Fruit fly (Drosophila melanogaster) whole organism, wandering third instar larva: ENCODE data around the gene wapl.
A peak's percentile ranks its signal among the peaks of the same experiment; 100 is the strongest.

ENCODE experiments used
- Abd-B ChIP-seq: fragments of >200 bp; optimal IDR thresholded peaks from 2 replicates; lab custom pipeline; 2017; ENCODE audit warnings: missing biosample characterization, missing genetic modification characterization
- CG32264 ChIP-seq: fragments of 200-800 bp; sonication (Bioruptor generic); optimal IDR thresholded peaks from 2 replicates; lab custom pipeline; 2016; ENCODE audit warnings: missing biosample characterization, missing genetic modification characterization
- CG9705 ChIP-seq: fragments of 200-800 bp; sonication (Bioruptor generic); optimal IDR thresholded peaks from 2 replicates; lab custom pipeline; 2018; ENCODE audit warnings: missing biosample characterization, mild to moderate bottlenecking, missing genetic modification characterization
- CrebA ChIP-seq: fragments of 200-800 bp; sonication (Bioruptor generic); optimal IDR thresholded peaks from 2 replicates; lab custom pipeline; 2016; ENCODE audit warnings: missing biosample characterization, mild to moderate bottlenecking, missing genetic modification characterization, borderline replicate concordance
- Dfd ChIP-seq: fragments of >200 bp; optimal IDR thresholded peaks from 2 replicates; lab custom pipeline; 2017; ENCODE audit warnings: missing biosample characterization, missing genetic modification characterization
- Dif ChIP-seq: fragments of 200-275, 200-300 bp; sonication (Bioruptor generic); optimal IDR thresholded peaks from 2 replicates; lab custom pipeline; 2018; ENCODE audit warnings: missing biosample characterization, missing genetic modification characterization; ENCODE audit not compliant: partially characterized antibody
- GATAd ChIP-seq: sonication (Bioruptor generic); optimal IDR thresholded peaks from 2 replicates; lab custom pipeline; 2016; ENCODE audit warnings: missing biosample characterization, missing genetic modification characterization
- HLH106 ChIP-seq: fragments of 200-800 bp; optimal IDR thresholded peaks from 3 replicates; lab custom pipeline; 2019; ENCODE audit warnings: missing biosample characterization, mild to moderate bottlenecking, missing genetic modification characterization, moderate library complexity
- Hnf4 ChIP-seq: fragments of 200-800 bp; sonication (Bioruptor generic); optimal IDR thresholded peaks from 2 replicates; lab custom pipeline; 2016; ENCODE audit warnings: missing biosample characterization, mild to moderate bottlenecking, missing genetic modification characterization
- Hr78 ChIP-seq: fragments of >200 bp; optimal IDR thresholded peaks from 2 replicates; lab custom pipeline; 2017; ENCODE audit warnings: missing biosample characterization, missing genetic modification characterization
- Hr83 ChIP-seq: fragments of 200-300 bp; sonication (Bioruptor generic); optimal IDR thresholded peaks from 2 replicates; lab custom pipeline; 2016; ENCODE audit warnings: missing biosample characterization, mild to moderate bottlenecking, missing genetic modification characterization, moderate library complexity; ENCODE audit not compliant: poor library complexity, severe bottlenecking
- Jra ChIP-seq: sonication (Bioruptor generic); optimal IDR thresholded peaks from 2 replicates; lab custom pipeline; 2016; ENCODE audit warnings: missing biosample characterization, missing genetic modification characterization
- Mio ChIP-seq: sonication (Bioruptor generic); optimal IDR thresholded peaks from 2 replicates; lab custom pipeline; 2016; ENCODE audit warnings: missing biosample characterization, missing genetic modification characterization
- Myc ChIP-seq: fragments of >200 bp; optimal IDR thresholded peaks from 2 replicates; lab custom pipeline; 2017
- N ChIP-seq: fragments of >200 bp; optimal IDR thresholded peaks from 2 replicates; lab custom pipeline; 2018; ENCODE audit warnings: missing biosample characterization, missing external identifiers, missing genetic modification characterization
- OdsH ChIP-seq: fragments of 200-800 bp; sonication (Bioruptor generic); optimal IDR thresholded peaks from 2 replicates; lab custom pipeline; 2016; ENCODE audit warnings: missing biosample characterization, mild to moderate bottlenecking, missing genetic modification characterization
- Rel ChIP-seq, 2 experiments: fragments of 200-800 bp; sonication (Bioruptor generic) in 1 of 2; optimal IDR thresholded peaks; 2 replicates in 1 of 2; 3 replicates in 1 of 2; lab custom pipeline; 2016 to 2019; ENCODE audit warnings: mild to moderate bottlenecking in 2 of 2, missing biosample characterization in 2 of 2, missing genetic modification characterization in 2 of 2, moderate library complexity in 1 of 2
- Sp1 ChIP-seq: fragments of 200-800 bp; sonication (Bioruptor generic); optimal IDR thresholded peaks from 3 replicates; lab custom pipeline; 2019; ENCODE audit warnings: missing biosample characterization, mild to moderate bottlenecking, missing genetic modification characterization, moderate library complexity
- Vsx2 ChIP-seq: fragments of 200-300, 225-300 bp; sonication (Bioruptor generic); optimal IDR thresholded peaks from 2 replicates; lab custom pipeline; 2018; ENCODE audit warnings: missing biosample characterization, missing genetic modification characterization; ENCODE audit not compliant: partially characterized antibody
- br ChIP-seq: fragments of 200-800 bp; sonication (Bioruptor generic); optimal IDR thresholded peaks from 2 replicates; lab custom pipeline; 2016; ENCODE audit warnings: missing biosample characterization, missing genetic modification characterization
- brk ChIP-seq: fragments of 200-800 bp; sonication (Bioruptor generic); optimal IDR thresholded peaks from 2 replicates; lab custom pipeline; 2016; ENCODE audit warnings: missing biosample characterization, mild to moderate bottlenecking, missing genetic modification characterization
- dl ChIP-seq, 2 experiments: fragments of 175-275, 200-275 bp in 1 of 2; fragments of 200-275 bp in 1 of 2; sonication (Bioruptor generic); optimal IDR thresholded peaks; lab custom pipeline; 2018; ENCODE audit warnings: mild to moderate bottlenecking in 2 of 2, missing biosample characterization in 2 of 2, missing genetic modification characterization in 2 of 2, moderate library complexity in 2 of 2; ENCODE audit not compliant: partially characterized antibody in 2 of 2, insufficient read depth in 1 of 2
- dmrt93B ChIP-seq: fragments of 200-800 bp; sonication (Bioruptor generic); optimal IDR thresholded peaks from 2 replicates; lab custom pipeline; 2018; ENCODE audit warnings: missing biosample characterization, mild to moderate bottlenecking, missing genetic modification characterization
- dsf ChIP-seq: sonication (Bioruptor generic); optimal IDR thresholded peaks from 2 replicates; lab custom pipeline; 2016; ENCODE audit warnings: missing biosample characterization, missing genetic modification characterization, borderline replicate concordance
- ey ChIP-seq: fragments of 200-800 bp; sonication (Bioruptor generic); optimal IDR thresholded peaks from 2 replicates; lab custom pipeline; 2016; ENCODE audit warnings: missing biosample characterization, missing genetic modification characterization
- foxo ChIP-seq, 2 experiments: fragments of 200-800 bp; sonication (Bioruptor generic); optimal IDR thresholded peaks; 2 replicates in 1 of 2; 3 replicates in 1 of 2; lab custom pipeline; 2016 to 2017; ENCODE audit warnings: missing biosample characterization in 2 of 2, missing genetic modification characterization in 2 of 2
- fru ChIP-seq: fragments of 200-800 bp; sonication (Bioruptor generic); optimal IDR thresholded peaks from 3 replicates; lab custom pipeline; 2016; ENCODE audit warnings: missing biosample characterization, mild to moderate bottlenecking, missing genetic modification characterization
- h ChIP-seq: fragments of 200-800 bp; sonication (Bioruptor generic); optimal IDR thresholded peaks from 3 replicates; lab custom pipeline; 2016; ENCODE audit warnings: missing biosample characterization, mild to moderate bottlenecking, missing genetic modification characterization
- jim ChIP-seq: fragments of 175-275, 200-325 bp; sonication (Bioruptor generic); optimal IDR thresholded peaks from 2 replicates; lab custom pipeline; 2016; ENCODE audit warnings: missing biosample characterization, mild to moderate bottlenecking, missing genetic modification characterization
- lola ChIP-seq: fragments of >200 bp; optimal IDR thresholded peaks from 2 replicates; lab custom pipeline; 2017; ENCODE audit warnings: missing biosample characterization, missing genetic modification characterization
- psq ChIP-seq: fragments of 200-800 bp; sonication (Bioruptor generic); optimal IDR thresholded peaks from 3 replicates; lab custom pipeline; 2017; ENCODE audit warnings: missing biosample characterization, mild to moderate bottlenecking, missing genetic modification characterization, moderate library complexity
- rgr ChIP-seq: fragments of 200-800 bp; sonication (Bioruptor generic); optimal IDR thresholded peaks from 3 replicates; lab custom pipeline; 2016; ENCODE audit warnings: missing biosample characterization, mild to moderate bottlenecking, missing genetic modification characterization
- sv ChIP-seq: fragments of 200-800 bp; sonication (Bioruptor generic); optimal IDR thresholded peaks from 3 replicates; lab custom pipeline; 2016; ENCODE audit warnings: missing biosample characterization, missing genetic modification characterization
- tai ChIP-seq: sonication (Bioruptor generic); optimal IDR thresholded peaks from 2 replicates; lab custom pipeline; 2016; ENCODE audit warnings: missing biosample characterization, missing genetic modification characterization
- woc ChIP-seq: sonication (Bioruptor generic); optimal IDR thresholded peaks from 2 replicates; lab custom pipeline; 2016; ENCODE audit warnings: missing biosample characterization, mild to moderate bottlenecking, missing genetic modification characterization

The wapl gene

dm6 chrX:2147475-2147874 lies 11.3 kb downstream of the wapl start:
- TF ChIP-seq ey (GFP tag; lab: Kevin White, UChicago) (no peak), Dif (no peak), tai (no peak), foxo (GFP tag; optimal IDR thresholded peaks at IDR 0.05; lab: Kevin White, UChicago) (no peak), CG9705 (no peak), Vsx2 (GFP tag; lab: Kevin White, UChicago) (no peak), Hnf4 (GFP tag; lab: Kevin White, UChicago) (no peak), dmrt93B (GFP tag; lab: Kevin White, UChicago) (no peak), Dfd (no peak), sv (GFP tag; lab: Kevin White, UChicago) (no peak)

dm6 chrX:2146574-2146973 lies 12.2 kb downstream of the wapl start:
- TF ChIP-seq Dif, result no peak
- no peak for TF ChIP-seq N
- no peak for TF ChIP-seq CG32264
- no peak for TF ChIP-seq jim (GFP tag; lab: Kevin White, UChicago)
- TF ChIP-seq dsf (GFP tag; lab: Kevin White, UChicago), result no peak

- no peak for TF ChIP-seq Abd-B (GFP tag; lab: Kevin White, UChicago)
- no peak for TF ChIP-seq N
- no peak for TF ChIP-seq Hr83 (GFP tag; lab: Kevin White, UChicago)
- no peak for TF ChIP-seq dl (GFP tag; optimal IDR thresholded peaks at IDR 0.05; lab: Kevin White, UChicago; ENCODE audit: insufficient read depth in 1 of 2, partially characterized antibody in 2 of 2)
- peak; percentile 18 for TF ChIP-seq CG32264
- no peak for TF ChIP-seq dsf (GFP tag; lab: Kevin White, UChicago)
- no peak for TF ChIP-seq Dif
- TF ChIP-seq h (GFP tag; lab: Kevin White, UChicago), result peak; percentile 71
- no peak for TF ChIP-seq CrebA
- peak; percentile 71 for TF ChIP-seq HLH106 (tag; lab: Kevin White, UChicago)
- peak; percentile 80 for TF ChIP-seq woc (GFP tag; lab: Kevin White, UChicago)
- TF ChIP-seq fru (GFP tag; lab: Kevin White, UChicago), result peak; percentile 66
- peak; percentile 8 for TF ChIP-seq CG9705
- peak; percentile 65 for TF ChIP-seq Sp1 (GFP tag; lab: Kevin White, UChicago)
- peak; percentile 4 for TF ChIP-seq sv (GFP tag; lab: Kevin White, UChicago)
- TF ChIP-seq GATAd, result peak; percentile 14
- TF ChIP-seq Rel (GFP tag; optimal IDR thresholded peaks at IDR 0.05; lab: Kevin White, UChicago), result no peak
- TF ChIP-seq Rel (tag; optimal IDR thresholded peaks at IDR 0.05; lab: Kevin White, UChicago), result peak; percentile 4
- TF ChIP-seq ey (GFP tag; lab: Kevin White, UChicago), result peak; percentile 60
- peak; percentile 12 for TF ChIP-seq Jra
- TF ChIP-seq OdsH (GFP tag; lab: Kevin White, UChicago), result peak; percentile 51
- peak; percentile 67 for TF ChIP-seq Hnf4 (GFP tag; lab: Kevin White, UChicago)
- no peak for TF ChIP-seq Hr78
- TF ChIP-seq psq, result peak; percentile 54
- TF ChIP-seq tai, result no peak
- TF ChIP-seq Vsx2 (GFP tag; lab: Kevin White, UChicago), result no peak
- no peak for TF ChIP-seq Myc (lab: Kevin White, UChicago)
- TF ChIP-seq Mio (GFP tag; lab: Kevin White, UChicago), result no peak
- TF ChIP-seq Dfd, result no peak
- no peak for TF ChIP-seq jim (GFP tag; lab: Kevin White, UChicago)
- peak; percentile 41 for TF ChIP-seq dmrt93B (GFP tag; lab: Kevin White, UChicago)
- TF ChIP-seq br (GFP tag; lab: Kevin White, UChicago), result peak; percentile 74
- TF ChIP-seq foxo (GFP tag; optimal IDR thresholded peaks at IDR 0.05; lab: Kevin White, UChicago), result peak in 1 of 2 experiments; percentile 73
- TF ChIP-seq rgr, result peak; percentile 64
- TF ChIP-seq, all 38 proteins: peak for 19
Observed at dm6 chrX:2145690-2146470, 12.9 kb downstream of the wapl start.

- TF ChIP-seq dmrt93B (GFP tag; lab: Kevin White, UChicago) (no peak), tai (no peak), jim (GFP tag; lab: Kevin White, UChicago) (no peak), CG32264 (no peak), Sp1 (GFP tag; lab: Kevin White, UChicago) (peak; percentile 16), Dfd (no peak), N (no peak), CG9705 (no peak), woc (GFP tag; lab: Kevin White, UChicago) (no peak), Abd-B (GFP tag; lab: Kevin White, UChicago) (no peak), ey (GFP tag; lab: Kevin White, UChicago) (no peak), Mio (GFP tag; lab: Kevin White, UChicago) (no peak), brk (GFP tag; lab: Kevin White, UChicago) (no peak), OdsH (GFP tag; lab: Kevin White, UChicago) (no peak), HLH106 (tag; lab: Kevin White, UChicago) (no peak), CrebA (no peak), Hnf4 (GFP tag; lab: Kevin White, UChicago) (peak; percentile 24), Rel (GFP tag; optimal IDR thresholded peaks at IDR 0.05; lab: Kevin White, UChicago) (no peak), Rel (tag; optimal IDR thresholded peaks at IDR 0.05; lab: Kevin White, UChicago) (peak; percentile 37), fru (GFP tag; lab: Kevin White, UChicago) (no peak), Hr83 (GFP tag; lab: Kevin White, UChicago) (peak; percentile 31), rgr (no peak), dsf (GFP tag; lab: Kevin White, UChicago) (no peak), lola (GFP tag; lab: Kevin White, UChicago) (no peak)
Observed at dm6 chrX:2145114-2145513, 13.7 kb downstream of the wapl start, which contains the start of gene Pgd. Gene Pgd (plus strand): TSS chrX:2145136.
